Fruit fly (Drosophila melanogaster) whole organism, embryonic: ENCODE results near the gene Or88a.

Source experiments
- ATbp ChIP-seq: fragments of 200-800 bp; sonication (Bioruptor generic); optimal IDR thresholded peaks from 2 replicates; lab custom pipeline; 2017; ENCODE audit warnings: missing biosample characterization, mild to moderate bottlenecking, missing genetic modification characterization, missing genetic modification reagents
- Asciz ChIP-seq: fragments of 200-800 bp; sonication (Bioruptor generic); optimal IDR thresholded peaks from 2 replicates; lab custom pipeline; 2017; ENCODE audit warnings: missing biosample characterization, mild to moderate bottlenecking, missing genetic modification characterization, missing genetic modification reagents
- Bdp1 ChIP-seq: fragments of 200-800 bp; sonication (Bioruptor generic); optimal IDR thresholded peaks from 3 replicates; lab custom pipeline; 2016; ENCODE audit warnings: missing biosample characterization, missing genetic modification characterization
- Blimp-1 ChIP-seq: fragments of 200-800 bp; sonication (Bioruptor generic); optimal IDR thresholded peaks from 3 replicates; lab custom pipeline; 2018; ENCODE audit warnings: missing biosample characterization, missing genetic modification characterization, mild to moderate bottlenecking, moderate library complexity, missing genetic modification reagents
- CG10431 ChIP-seq: fragments of 200-800 bp; sonication (Bioruptor generic); optimal IDR thresholded peaks from 3 replicates; lab custom pipeline; 2018; ENCODE audit warnings: missing biosample characterization, mild to moderate bottlenecking, missing genetic modification characterization
- CG10654 ChIP-seq: fragments of 200-800 bp; sonication (Bioruptor generic); optimal IDR thresholded peaks from 2 replicates; lab custom pipeline; 2016; ENCODE audit warnings: missing biosample characterization, missing genetic modification characterization
- CG11723 ChIP-seq: fragments of 200-800 bp; sonication (Bioruptor generic); optimal IDR thresholded peaks from 2 replicates; lab custom pipeline; 2017; ENCODE audit warnings: missing biosample characterization, mild to moderate bottlenecking, missing genetic modification characterization
- CG12219 ChIP-seq: fragments of 200-800 bp; sonication (Bioruptor generic); optimal IDR thresholded peaks from 3 replicates; lab custom pipeline; 2018; ENCODE audit warnings: missing biosample characterization, mild to moderate bottlenecking, missing genetic modification characterization
- CG12391 ChIP-seq: fragments of 200-800 bp; sonication (Bioruptor generic); optimal IDR thresholded peaks from 3 replicates; lab custom pipeline; 2018; ENCODE audit warnings: missing biosample characterization, mild to moderate bottlenecking, missing genetic modification characterization, moderate library complexity
- CG13287 ChIP-seq: fragments of 200-800 bp; sonication (Bioruptor generic); IDR thresholded peaks from 2 replicates; pipeline ENCODE4 v1.3.6; 2022; ENCODE audit warnings: missing biosample characterization, missing genetic modification characterization; ENCODE audit not compliant: partially characterized antibody
- CG13624 ChIP-seq: fragments of 200-800 bp; sonication (Bioruptor generic); optimal IDR thresholded peaks from 2 replicates; lab custom pipeline; 2016; ENCODE audit warnings: missing biosample characterization, missing genetic modification characterization
- CG15011 ChIP-seq: fragments of 200-800 bp; sonication (Bioruptor generic); optimal IDR thresholded peaks from 3 replicates; lab custom pipeline; 2018; ENCODE audit warnings: missing biosample characterization, mild to moderate bottlenecking, missing genetic modification characterization
- CG15073 ChIP-seq: fragments of 200-800 bp; sonication (Bioruptor generic); optimal IDR thresholded peaks from 2 replicates; lab custom pipeline; 2016; ENCODE audit warnings: missing biosample characterization, missing genetic modification characterization
- CG17186 ChIP-seq: fragments of 200-800 bp; sonication (Bioruptor generic); optimal IDR thresholded peaks from 3 replicates; lab custom pipeline; 2017; ENCODE audit warnings: missing biosample characterization, missing genetic modification reagents, missing genetic modification characterization
- CG30020 ChIP-seq: fragments of 200-800 bp; optimal IDR thresholded peaks from 2 replicates; lab custom pipeline; 2019; ENCODE audit warnings: missing biosample characterization, mild to moderate bottlenecking, missing genetic modification characterization, moderate library complexity
- CG3838 ChIP-seq: fragments of 200-800 bp; sonication (Bioruptor generic); optimal IDR thresholded peaks from 3 replicates; lab custom pipeline; 2016; ENCODE audit warnings: missing biosample characterization, missing genetic modification characterization
- CG4282 ChIP-seq: fragments of 200-800 bp; sonication (Bioruptor generic); optimal IDR thresholded peaks from 2 replicates; lab custom pipeline; 2016; ENCODE audit warnings: missing biosample characterization, missing genetic modification characterization
- CG43689 ChIP-seq: fragments of 200-800 bp; sonication (Bioruptor generic); IDR thresholded peaks from 2 replicates; pipeline ENCODE4 v1.3.6; 2022; ENCODE audit warnings: missing biosample characterization, missing genetic modification characterization
- CG6689 ChIP-seq: fragments of 200-800 bp; sonication (Bioruptor generic); IDR thresholded peaks from 2 replicates; pipeline ENCODE4 v1.3.6; 2022; ENCODE audit warnings: missing biosample characterization, missing genetic modification characterization
- CG6813 ChIP-seq: fragments of 200-800 bp; sonication (Bioruptor generic); optimal IDR thresholded peaks from 2 replicates; lab custom pipeline; 2017; ENCODE audit warnings: missing biosample characterization, missing genetic modification characterization, mild to moderate bottlenecking, moderate library complexity, missing genetic modification reagents
- CG8089 ChIP-seq: fragments of 200-800 bp; sonication (Bioruptor generic); optimal IDR thresholded peaks from 3 replicates; lab custom pipeline; 2016; ENCODE audit warnings: missing biosample characterization, missing genetic modification characterization
- CG9437 ChIP-seq: fragments of 200-800 bp; sonication (Bioruptor generic); optimal IDR thresholded peaks from 2 replicates; lab custom pipeline; 2018; ENCODE audit warnings: missing biosample characterization, mild to moderate bottlenecking, missing genetic modification characterization
- CG9609 ChIP-seq: fragments of 200-800 bp; sonication (Bioruptor generic); optimal IDR thresholded peaks from 3 replicates; lab custom pipeline; 2016; ENCODE audit warnings: missing biosample characterization, missing genetic modification characterization
- Dad ChIP-seq: fragments of 200-800 bp; sonication (Bioruptor generic); optimal IDR thresholded peaks from 3 replicates; lab custom pipeline; 2016; ENCODE audit warnings: missing biosample characterization, missing genetic modification characterization
- Drgx ChIP-seq: fragments of 200-800 bp; sonication (Bioruptor generic); IDR thresholded peaks from 2 replicates; pipeline ENCODE4 v1.3.6; 2022; ENCODE audit warnings: missing biosample characterization, missing genetic modification characterization
- H2.0 ChIP-seq: fragments of 200-800 bp; sonication (Bioruptor generic); IDR thresholded peaks from 2 replicates; pipeline ENCODE4 v1.3.6; 2022; ENCODE audit warnings: missing biosample characterization, missing genetic modification characterization
- Hr39 ChIP-seq: fragments of >200 bp; optimal IDR thresholded peaks from 2 replicates; lab custom pipeline; 2017
- MESR4 ChIP-seq: fragments of 200-800 bp; sonication (Bioruptor generic); optimal IDR thresholded peaks from 2 replicates; lab custom pipeline; 2018; ENCODE audit warnings: missing biosample characterization, mild to moderate bottlenecking, missing genetic modification characterization, moderate library complexity
- Mad ChIP-seq: fragments of 200-800 bp; sonication (Bioruptor generic); optimal IDR thresholded peaks from 2 replicates; lab custom pipeline; 2016; ENCODE audit warnings: missing biosample characterization, missing genetic modification characterization
- Myb ChIP-seq: fragments of 200-800 bp; sonication (Bioruptor generic); optimal IDR thresholded peaks from 2 replicates; lab custom pipeline; 2016; ENCODE audit warnings: missing biosample characterization, missing genetic modification characterization
- Opbp ChIP-seq: fragments of 200-800 bp; sonication (Bioruptor generic); IDR thresholded peaks from 3 replicates; pipeline ENCODE4 v1.3.6; 2022; ENCODE audit warnings: missing biosample characterization, missing genetic modification characterization; ENCODE audit not compliant: partially characterized antibody
- Rx ChIP-seq: fragments of 200-800 bp; sonication (Bioruptor generic); IDR thresholded peaks from 2 replicates; pipeline ENCODE4 v1.3.6; 2022; ENCODE audit warnings: missing biosample characterization, missing genetic modification characterization
- Spps ChIP-seq: fragments of 200-800 bp; sonication (Bioruptor generic); optimal IDR thresholded peaks from 2 replicates; lab custom pipeline; 2018; ENCODE audit warnings: missing biosample characterization, mild to moderate bottlenecking, missing genetic modification characterization
- Stat92E ChIP-seq, 3 experiments: fragments of >200 bp in 2 of 3; fragments of 200-800 bp in 1 of 3; sonication (Bioruptor generic) in 1 of 3; optimal IDR thresholded peaks; 2 replicates each; lab custom pipeline; 2017 to 2019; ENCODE audit warnings: missing biosample characterization in 3 of 3, missing genetic modification characterization in 3 of 3, mild to moderate bottlenecking in 1 of 3, moderate library complexity in 1 of 3
- TFAM ChIP-seq: fragments of 200-800 bp; sonication (Bioruptor generic); optimal IDR thresholded peaks from 2 replicates; lab custom pipeline; 2017; ENCODE audit warnings: missing biosample characterization, missing genetic modification characterization, inconsistent platforms
- Usf ChIP-seq: fragments of 200-800 bp; sonication (Bioruptor generic); optimal IDR thresholded peaks from 2 replicates; lab custom pipeline; 2017; ENCODE audit warnings: missing genotype, missing biosample characterization, missing genetic modification characterization
- YL-1 ChIP-seq: fragments of 200-800 bp; sonication (Bioruptor generic); optimal IDR thresholded peaks from 3 replicates; lab custom pipeline; 2017; ENCODE audit warnings: missing biosample characterization, mild to moderate bottlenecking, missing genetic modification characterization
- al ChIP-seq: fragments of 200-800 bp; sonication (Bioruptor generic); IDR thresholded peaks from 2 replicates; pipeline ENCODE4 v1.3.6; 2022; ENCODE audit warnings: missing biosample characterization, missing genetic modification characterization
- disco-r ChIP-seq: fragments of 200-800 bp; sonication (Bioruptor generic); optimal IDR thresholded peaks from 2 replicates; lab custom pipeline; 2016; ENCODE audit warnings: missing biosample characterization, missing genetic modification characterization
- dmrt11E ChIP-seq: fragments of 200-800 bp; sonication (Bioruptor generic); optimal IDR thresholded peaks from 3 replicates; lab custom pipeline; 2018; ENCODE audit warnings: missing biosample characterization, mild to moderate bottlenecking, missing genetic modification characterization, moderate library complexity
- fd102C ChIP-seq: fragments of 200-800 bp; sonication (Bioruptor generic); optimal IDR thresholded peaks from 2 replicates; lab custom pipeline; 2018; ENCODE audit warnings: missing biosample characterization, mild to moderate bottlenecking, missing genetic modification characterization, moderate library complexity
- fd3F ChIP-seq: fragments of 200-800 bp; sonication (Bioruptor generic); optimal IDR thresholded peaks from 2 replicates; lab custom pipeline; 2018; ENCODE audit warnings: missing biosample characterization, mild to moderate bottlenecking, missing genetic modification characterization, moderate library complexity
- gcm ChIP-seq: fragments of 200-800 bp; sonication (Bioruptor generic); optimal IDR thresholded peaks from 2 replicates; lab custom pipeline; 2019; ENCODE audit warnings: missing biosample characterization, mild to moderate bottlenecking, missing genetic modification characterization, moderate library complexity
- grau ChIP-seq: fragments of 200-800 bp; optimal IDR thresholded peaks from 3 replicates; lab custom pipeline; 2019; ENCODE audit warnings: missing biosample characterization, mild to moderate bottlenecking, missing genetic modification characterization, moderate library complexity
- pan ChIP-seq, 4 experiments: fragments of >200 bp in 3 of 4; fragments of 200-800 bp in 1 of 4; sonication (Bioruptor generic) in 1 of 4; optimal IDR thresholded peaks in 3 of 4; IDR thresholded peaks in 1 of 4; 2 replicates each; pipeline versions ENCODE4 v1.3.6 to Lab custom; 2017 to 2022; ENCODE audit warnings: missing biosample characterization in 2 of 4, missing genetic modification characterization in 2 of 4, mixed read lengths in 1 of 4
- salm ChIP-seq: fragments of 200-800 bp; sonication (Bioruptor generic); optimal IDR thresholded peaks from 2 replicates; lab custom pipeline; 2018; ENCODE audit warnings: missing biosample characterization, mild to moderate bottlenecking, missing genetic modification characterization
- trem ChIP-seq: fragments of 200-800 bp; optimal IDR thresholded peaks from 3 replicates; lab custom pipeline; 2019; ENCODE audit warnings: missing biosample characterization, mild to moderate bottlenecking, missing genetic modification characterization, moderate library complexity
- zen ChIP-seq: fragments of 200-800 bp; sonication (Bioruptor generic); optimal IDR thresholded peaks from 3 replicates; lab custom pipeline; 2018; ENCODE audit warnings: missing biosample characterization, mild to moderate bottlenecking, missing genetic modification characterization, moderate library complexity

Gene Or88a

DNA sequence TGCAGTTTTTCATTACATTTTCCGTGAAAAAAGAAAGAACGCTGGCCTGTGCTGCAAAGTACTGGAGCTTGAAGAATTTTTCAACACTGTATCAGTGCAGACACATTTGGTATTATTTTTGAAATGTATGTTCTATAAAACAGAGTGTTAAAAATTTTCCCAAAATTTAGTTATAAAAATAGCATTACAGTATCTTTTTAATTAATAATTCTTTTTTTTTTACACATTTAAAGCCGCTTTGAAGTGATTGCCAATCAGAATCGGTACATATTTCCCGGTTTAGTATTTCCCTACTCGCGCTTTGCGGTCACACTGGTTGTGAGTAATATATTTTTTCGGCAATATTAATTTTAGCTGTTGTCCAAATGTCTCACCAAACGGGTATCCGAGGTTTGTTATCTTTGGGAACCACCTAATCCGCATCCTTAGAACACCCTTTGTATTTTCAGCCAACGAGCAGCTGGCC, 13.1 kb downstream of the Or88a start, which contains the start of the genes Abi and twf (continued):
- TF ChIP-seq pan (optimal IDR thresholded peaks at IDR 0.05; lab: Kevin White, UChicago): no peak
- peak in 1 of 2 experiments; percentile 77 for TF ChIP-seq pan (GFP tag; optimal IDR thresholded peaks at IDR 0.05 in 1 of 2, IDR thresholded peaks at IDR 0.05 in 1 of 2)
- TF ChIP-seq Mad (GFP tag; lab: Kevin White, UChicago): peak; percentile 58
- peak; percentile 15 for TF ChIP-seq salm
- TF ChIP-seq Bdp1 (GFP tag; lab: Kevin White, UChicago): peak; percentile 62
- no peak for TF ChIP-seq CG15073 (GFP tag; lab: Kevin White, UChicago)
- peak; percentile 52 for TF ChIP-seq H2.0 (GFP tag; lab: Robert Waterston, UW)
- TF ChIP-seq CG8089: peak; percentile 16
- TF ChIP-seq gcm: peak; percentile 47
- TF ChIP-seq grau (tag; lab: Kevin White, UChicago): peak; percentile 57
- TF ChIP-seq CG13287: peak; percentile 45; the same call in 1 of the 2 replicates
- peak; percentile 74 for TF ChIP-seq CG10654 (GFP tag; lab: Kevin White, UChicago)
- TF ChIP-seq trem (tag; lab: Kevin White, UChicago): peak; percentile 75
- TF ChIP-seq Hr39 (lab: Kevin White, UChicago): no peak
- peak; percentile 45 for TF ChIP-seq CG9609
- no peak for TF ChIP-seq TFAM (GFP tag; lab: Kevin White, UChicago)
- peak; percentile 34 for TF ChIP-seq Myb (GFP tag; lab: Kevin White, UChicago)
- TF ChIP-seq CG43689: no peak
- peak; percentile 59 for TF ChIP-seq CG30020 (tag; lab: Kevin White, UChicago)
- peak; percentile 48 for TF ChIP-seq CG17186 (GFP tag; lab: Kevin White, UChicago)
- peak; percentile 90 for TF ChIP-seq YL-1
- TF ChIP-seq al (GFP tag; lab: Robert Waterston, UW): 0 out of 2 replicates have a peak, but pooled peaks have one; percentile 41
- TF ChIP-seq CG15011: no peak
- peak; percentile 29 for TF ChIP-seq Spps (tag; lab: Kevin White, UChicago)
- peak; percentile 60 for TF ChIP-seq Blimp-1 (GFP tag; lab: Kevin White, UChicago)
- no peak for TF ChIP-seq Opbp (GFP tag; lab: Robert Waterston, UW)
- no peak for TF ChIP-seq CG11723 (GFP tag; lab: Kevin White, UChicago)
- TF ChIP-seq zen (tag; lab: Kevin White, UChicago): peak; percentile 50
- TF ChIP-seq Rx: 0 out of 2 replicates have a peak, but pooled peaks have one; percentile 33
- TF ChIP-seq disco-r: no peak
- TF ChIP-seq Dad (GFP tag; lab: Kevin White, UChicago): peak; percentile 62
- no peak for TF ChIP-seq ATbp
- peak in 1 of 3 experiments; percentile 36 for TF ChIP-seq Stat92E (GFP tag; optimal IDR thresholded peaks at IDR 0.05; lab: Kevin White, UChicago)
- peak; percentile 24 for TF ChIP-seq MESR4 (GFP tag; lab: Kevin White, UChicago)
- peak; percentile 72 for TF ChIP-seq CG6689 (GFP tag; lab: Robert Waterston, UW)
- TF ChIP-seq CG13624 (GFP tag; lab: Kevin White, UChicago): peak; percentile 39
- TF ChIP-seq CG10431 (GFP tag; lab: Kevin White, UChicago): no peak
- TF ChIP-seq Asciz (GFP tag; lab: Kevin White, UChicago): peak; percentile 22
- TF ChIP-seq CG12219 (GFP tag; lab: Kevin White, UChicago): no peak
- TF ChIP-seq dmrt11E (tag; lab: Kevin White, UChicago): peak; percentile 65
- peak; percentile 87 for TF ChIP-seq CG12391 (tag; lab: Kevin White, UChicago)
- TF ChIP-seq CG3838 (GFP tag; lab: Kevin White, UChicago): peak; percentile 11
- 0 out of 2 replicates have a peak, but pooled peaks have one; percentile 19 for TF ChIP-seq Drgx (GFP tag; lab: Robert Waterston, UW)
- TF ChIP-seq CG4282 (GFP tag; lab: Kevin White, UChicago): no peak
- peak; percentile 56 for TF ChIP-seq CG9437 (GFP tag; lab: Kevin White, UChicago)
- TF ChIP-seq fd3F (GFP tag; lab: Kevin White, UChicago): peak; percentile 15
- no peak for TF ChIP-seq Usf (GFP tag; lab: Kevin White, UChicago)
- TF ChIP-seq CG6813 (GFP tag; lab: Kevin White, UChicago): no peak
- peak; percentile 12 for TF ChIP-seq fd102C (GFP tag; lab: Kevin White, UChicago)
